Fruit fly (Drosophila melanogaster): ENCODE measurements around the gene CG32181.
A peak's percentile ranks its signal among the peaks of the same experiment; 100 is the strongest.

The CG32181 gene

dm6 chr3L:17746760-17747159 is 12.7 kb upstream of the CG32181 start, which contains the start of gene CG6034:
Gene CG6034, minus strand, starts transcription at chr3L:17746860.
- TF ChIP-seq Clk (GFP tag; optimal IDR thresholded peaks at IDR 0.05) = no peak
- TF ChIP-seq CG11617 (GFP tag; optimal IDR thresholded peaks at IDR 0.05) = no peak
- no peak for TF ChIP-seq CG1620 (GFP tag; optimal IDR thresholded peaks at IDR 0.05)
- TF ChIP-seq CG7045 (GFP tag; optimal IDR thresholded peaks at IDR 0.05) = no peak
- TF ChIP-seq Crg-1 (GFP tag; optimal IDR thresholded peaks at IDR 0.05) = no peak
- TF ChIP-seq CG14711 (tag; optimal IDR thresholded peaks at IDR 0.05) = no peak
- no peak for TF ChIP-seq CG7101 (tag; optimal IDR thresholded peaks at IDR 0.05)
- TF ChIP-seq CG33017 (tag; optimal IDR thresholded peaks at IDR 0.05) = no peak
- no peak for TF ChIP-seq CG5204 (GFP tag; optimal IDR thresholded peaks at IDR 0.05)

- TF ChIP-seq CG7101 (tag; optimal IDR thresholded peaks at IDR 0.05) = no peak
Observed at dm6 chr3L:17750488-17750887, 9.0 kb upstream of the CG32181 start, which contains the start of gene Adgf-B. Gene Adgf-B, minus strand, starts transcription at chr3L:17750588.

dm6 chr3L:17754285-17754684 is 5.2 kb upstream of the CG32181 start:
- TF ChIP-seq CG7045 (GFP tag; optimal IDR thresholded peaks at IDR 0.05) (no peak), kay (GFP tag; ENCODE audit: borderline replicate concordance) (peak; percentile 40), pad (GFP tag; optimal IDR thresholded peaks at IDR 0.05) (no peak), Mnt (GFP tag; optimal IDR thresholded peaks at IDR 0.05) (peak; percentile 41), Crg-1 (GFP tag; optimal IDR thresholded peaks at IDR 0.05) (no peak), cic (GFP tag; optimal IDR thresholded peaks at IDR 0.05) (peak; percentile 67), Hr96 (GFP tag; optimal IDR thresholded peaks at IDR 0.05) (no peak), tj (GFP tag; optimal IDR thresholded peaks at IDR 0.05) (no peak), CG33017 (tag; optimal IDR thresholded peaks at IDR 0.05) (no peak), CG12768 (GFP tag; optimal IDR thresholded peaks at IDR 0.05) (peak; percentile 24), Clk (GFP tag; optimal IDR thresholded peaks at IDR 0.05) (no peak)

- TF ChIP-seq CG5204 (GFP tag; optimal IDR thresholded peaks at IDR 0.05) (no peak), CG14711 (tag; optimal IDR thresholded peaks at IDR 0.05) (no peak), Hr96 (GFP tag; optimal IDR thresholded peaks at IDR 0.05) (no peak), cnc (optimal IDR thresholded peaks at IDR 0.05) (no peak), Mnt (GFP tag; optimal IDR thresholded peaks at IDR 0.05) (no peak), cic (GFP tag; optimal IDR thresholded peaks at IDR 0.05) (no peak), kay (GFP tag; ENCODE audit: borderline replicate concordance) (peak; percentile 44)
Observed at dm6 chr3L:17757156-17758083, 2.1 kb upstream of the CG32181 start.

dm6 chr3L:17758084-17758211 is 1.5 kb upstream of the CG32181 start, which contains the start of gene CG32182:
Gene CG32182, plus strand, starts transcription at chr3L:17758112.
- TF ChIP-seq kay (GFP tag; ENCODE audit: borderline replicate concordance) (no peak), CG14711 (tag; optimal IDR thresholded peaks at IDR 0.05) (no peak), pad (GFP tag; optimal IDR thresholded peaks at IDR 0.05) (no peak), CG11617 (GFP tag; optimal IDR thresholded peaks at IDR 0.05) (no peak), CG5204 (GFP tag; optimal IDR thresholded peaks at IDR 0.05) (no peak), Clk (GFP tag; optimal IDR thresholded peaks at IDR 0.05) (no peak), CG33017 (tag; optimal IDR thresholded peaks at IDR 0.05) (no peak), CG7101 (tag; optimal IDR thresholded peaks at IDR 0.05) (no peak), cic (GFP tag; optimal IDR thresholded peaks at IDR 0.05) (no peak)

dm6 chr3L:17763987-17764386 is 4.5 kb downstream of the CG32181 start, which contains the start of the genes Adgf-A and Adgf-A2:
Gene Adgf-A, minus strand, starts transcription at chr3L:17764158.
Gene Adgf-A2, minus strand, starts transcription at chr3L:17764158.
- no peak for TF ChIP-seq Hr96 (GFP tag; optimal IDR thresholded peaks at IDR 0.05)
- no peak for TF ChIP-seq CG1620 (GFP tag; optimal IDR thresholded peaks at IDR 0.05)
- no peak for TF ChIP-seq kay (GFP tag; ENCODE audit: borderline replicate concordance)
- TF ChIP-seq CG7045 (GFP tag; optimal IDR thresholded peaks at IDR 0.05) = no peak
- no peak for TF ChIP-seq bab1 (GFP tag; optimal IDR thresholded peaks at IDR 0.05)
- no peak for TF ChIP-seq CG7101 (tag; optimal IDR thresholded peaks at IDR 0.05)
- no peak for TF ChIP-seq CG33017 (tag; optimal IDR thresholded peaks at IDR 0.05)
- no peak for TF ChIP-seq pad (GFP tag; optimal IDR thresholded peaks at IDR 0.05)
- TF ChIP-seq cic (GFP tag; optimal IDR thresholded peaks at IDR 0.05) = no peak
- no peak for TF ChIP-seq CG11617 (GFP tag; optimal IDR thresholded peaks at IDR 0.05)

dm6 chr3L:17791067-17791466 is 31.6 kb downstream of the CG32181 start:
- TF ChIP-seq Hr96 (GFP tag; optimal IDR thresholded peaks at IDR 0.05) (no peak), tj (GFP tag; optimal IDR thresholded peaks at IDR 0.05) (no peak), Crg-1 (GFP tag; optimal IDR thresholded peaks at IDR 0.05) (no peak), cnc (optimal IDR thresholded peaks at IDR 0.05) (no peak), toe (GFP tag; optimal IDR thresholded peaks at IDR 0.05) (no peak), Clk (GFP tag; optimal IDR thresholded peaks at IDR 0.05) (no peak), CG7045 (GFP tag; optimal IDR thresholded peaks at IDR 0.05) (no peak), cic (GFP tag; optimal IDR thresholded peaks at IDR 0.05) (no peak), CG33017 (tag; optimal IDR thresholded peaks at IDR 0.05) (no peak), kay (GFP tag; ENCODE audit: borderline replicate concordance) (no peak), CG5204 (GFP tag; optimal IDR thresholded peaks at IDR 0.05) (no peak), bab1 (GFP tag; optimal IDR thresholded peaks at IDR 0.05) (no peak)

- TF ChIP-seq CG14711 (tag; optimal IDR thresholded peaks at IDR 0.05) (no peak), cnc (optimal IDR thresholded peaks at IDR 0.05) (no peak), Hr96 (GFP tag; optimal IDR thresholded peaks at IDR 0.05) (no peak), Mnt (GFP tag; optimal IDR thresholded peaks at IDR 0.05) (no peak), ovo (GFP tag; optimal IDR thresholded peaks at IDR 0.05) (no peak), tj (GFP tag; optimal IDR thresholded peaks at IDR 0.05) (no peak), CG12768 (GFP tag; optimal IDR thresholded peaks at IDR 0.05) (no peak), CG33017 (tag; optimal IDR thresholded peaks at IDR 0.05) (no peak)
Observed at dm6 chr3L:17791467-17791494, 31.8 kb downstream of the CG32181 start, which contains the start of gene CG42815. Gene CG42815, minus strand, starts transcription at chr3L:17791486.

All from whole organism, adult.